Worm (Caenorhabditis elegans) whole organism, L4 larva: Measurements from ENCODE around the gene acdh-7.

Experiments
- F49E8.2 ChIP-seq: sonication (generic microtip); optimal IDR thresholded peaks from 2 replicates; lab custom pipeline; 2016; ENCODE audit warnings: missing compliant biosample characterization, mild to moderate bottlenecking, missing genetic modification characterization, borderline replicate concordance
- T26A8.4 ChIP-seq: fragments of 200-800 bp; sonication (Bioruptor generic); IDR thresholded peaks from 2 replicates; pipeline ENCODE4 v1.3.6; 2022; ENCODE audit warnings: missing genetic modification characterization, missing compliant biosample characterization
- Y5F2A.4 ChIP-seq: fragments of 200-800 bp; sonication (Bioruptor generic); optimal IDR thresholded peaks from 2 replicates; lab custom pipeline; 2018; ENCODE audit warnings: mild to moderate bottlenecking, missing genetic modification characterization, missing compliant biosample characterization
- aha-1 ChIP-seq: fragments of 150-350 bp; peaks from one replicate; lab custom pipeline; 2014; ENCODE audit warnings: missing biosample characterization, missing genetic modification characterization
- arid-1 ChIP-seq: fragments of 200-800 bp; sonication (Bioruptor generic); conservative IDR thresholded peaks from 2 replicates; pipeline ENCODE4 v1.3.6; 2022; ENCODE audit warnings: missing genetic modification reagents, missing genetic modification characterization, missing compliant biosample characterization
- attf-4 ChIP-seq: sonication (generic microtip); optimal IDR thresholded peaks from 3 replicates; lab custom pipeline; 2017; ENCODE audit warnings: missing biosample characterization, missing genetic modification characterization
- cey-2 ChIP-seq: sonication (generic microtip); optimal IDR thresholded peaks from 3 replicates; lab custom pipeline; 2017; ENCODE audit warnings: missing genetic modification characterization, mild to moderate bottlenecking, missing compliant biosample characterization, antibody characterized with exemption, borderline replicate concordance; ENCODE audit not compliant: insufficient read depth
- daf-16 ChIP-seq, 3 experiments: sonication (generic microtip); optimal IDR thresholded peaks; 2 replicates each; lab custom pipeline; 2016 to 2017; ENCODE audit warnings: missing genetic modification characterization in 3 of 3, missing genetic modification reagents in 3 of 3, mild to moderate bottlenecking in 2 of 3, missing compliant biosample characterization in 2 of 3, missing biosample characterization in 1 of 3, moderate library complexity in 1 of 3
- dmd-6 ChIP-seq: fragments of 200-800 bp; sonication (Bioruptor generic); IDR thresholded peaks from 2 replicates; pipeline ENCODE4 v1.3.6; 2022; ENCODE audit warnings: missing genetic modification reagents, missing genetic modification characterization, missing compliant biosample characterization
- dve-1 ChIP-seq: sonication (generic microtip); optimal IDR thresholded peaks from 2 replicates; lab custom pipeline; 2017; ENCODE audit warnings: antibody characterized with exemption, mild to moderate bottlenecking, missing genetic modification characterization, missing compliant biosample characterization; ENCODE audit not compliant: insufficient read depth
- hif-1 ChIP-seq, 2 experiments: sonication (generic microtip); optimal IDR thresholded peaks; 2 replicates each; lab custom pipeline; 2016 to 2017; ENCODE audit warnings: missing compliant biosample characterization in 2 of 2, missing genetic modification characterization in 2 of 2, missing genetic modification reagents in 2 of 2, missing genotype in 2 of 2, mild to moderate bottlenecking in 1 of 2
- hlh-11 ChIP-seq: fragments of 200-800 bp; sonication (Bioruptor generic); optimal IDR thresholded peaks from 2 replicates; lab custom pipeline; 2018; ENCODE audit warnings: mild to moderate bottlenecking, missing genetic modification characterization, missing compliant biosample characterization
- hlh-30 ChIP-seq: sonication (generic microtip); optimal IDR thresholded peaks from 2 replicates; lab custom pipeline; 2017; ENCODE audit warnings: antibody characterized with exemption, mild to moderate bottlenecking, missing genetic modification characterization, missing compliant biosample characterization; ENCODE audit not compliant: insufficient read depth
- lin-38 ChIP-seq: fragments of 200-800 bp; sonication (Bioruptor generic); IDR thresholded peaks from 2 replicates; pipeline ENCODE4 v1.3.6; 2022; ENCODE audit warnings: missing genetic modification reagents, missing genetic modification characterization, missing compliant biosample characterization
- mdl-1 ChIP-seq, 2 experiments: fragments of 150-350 bp in 1 of 2; sonication (generic microtip) in 1 of 2; optimal IDR thresholded peaks; 2 replicates each; lab custom pipeline; 2014 to 2017; ENCODE audit warnings: missing biosample characterization in 2 of 2, missing genetic modification characterization in 2 of 2
- mep-1 ChIP-seq: fragments of 150-350 bp; sonication (generic microtip); optimal IDR thresholded peaks from 3 replicates; lab custom pipeline; 2014; ENCODE audit warnings: missing biosample characterization, missing genetic modification characterization
- mxl-3 ChIP-seq: fragments of 200-800 bp; sonication (Bioruptor generic); optimal IDR thresholded peaks from 2 replicates; lab custom pipeline; 2018; ENCODE audit warnings: mild to moderate bottlenecking, missing genetic modification characterization, missing compliant biosample characterization
- nhr-102 ChIP-seq: sonication (generic microtip); optimal IDR thresholded peaks from 2 replicates; lab custom pipeline; 2016; ENCODE audit warnings: mild to moderate bottlenecking, missing genetic modification characterization, moderate library complexity, missing compliant biosample characterization
- nhr-28 ChIP-seq: fragments of 150-350 bp; optimal IDR thresholded peaks from 2 replicates; lab custom pipeline; 2014; ENCODE audit warnings: missing biosample characterization, missing genetic modification characterization
- nhr-48 ChIP-seq: sonication (generic microtip); optimal IDR thresholded peaks from 2 replicates; lab custom pipeline; 2016; ENCODE audit warnings: mild to moderate bottlenecking, missing genetic modification characterization, missing compliant biosample characterization
- nhr-77 ChIP-seq: fragments of 150-350 bp; optimal IDR thresholded peaks from 2 replicates; lab custom pipeline; 2014; ENCODE audit warnings: missing biosample characterization, missing genetic modification characterization
- pha-4 ChIP-seq, 2 experiments: fragments of 150-350 bp in 1 of 2; fragments of 200-800 bp in 1 of 2; sonication (Bioruptor generic) in 1 of 2; IDR thresholded peaks in 1 of 2; optimal IDR thresholded peaks in 1 of 2; 2 replicates each; pipeline versions ENCODE4 v1.3.6 to Lab custom; 2014 to 2022; ENCODE audit warnings: missing genetic modification characterization in 2 of 2, missing genetic modification reagents in 2 of 2, missing biosample characterization in 1 of 2, missing compliant biosample characterization in 1 of 2
- php-3 ChIP-seq: fragments of 200-800 bp; sonication (Bioruptor generic); IDR thresholded peaks from 2 replicates; pipeline ENCODE4 v1.3.6; 2022; ENCODE audit warnings: missing genetic modification reagents, missing genetic modification characterization, missing compliant biosample characterization
- pqm-1 ChIP-seq: sonication (generic microtip); optimal IDR thresholded peaks from 2 replicates; lab custom pipeline; 2017; ENCODE audit warnings: missing biosample characterization, missing genetic modification characterization
- saeg-2 ChIP-seq: fragments of 200-800 bp; sonication (Bioruptor generic); IDR thresholded peaks from 2 replicates; pipeline ENCODE4 v1.3.6; 2022; ENCODE audit warnings: missing genetic modification reagents, missing genetic modification characterization, missing compliant biosample characterization
- set-16 ChIP-seq: fragments of 200-800 bp; sonication (Bioruptor generic); IDR thresholded peaks from 2 replicates; pipeline ENCODE4 v1.3.6; 2022; ENCODE audit warnings: missing genetic modification reagents, missing genetic modification characterization, missing compliant biosample characterization
- tag-97 ChIP-seq: fragments of 200-800 bp; sonication (Bioruptor generic); IDR thresholded peaks from 2 replicates; pipeline ENCODE4 v1.3.6; 2022; ENCODE audit warnings: missing genetic modification characterization, missing compliant biosample characterization
- tra-1 ChIP-seq: fragments of 200-800 bp; sonication (Bioruptor generic); IDR thresholded peaks from 2 replicates; pipeline ENCODE4 v1.3.6; 2022; ENCODE audit warnings: missing genetic modification reagents, missing genetic modification characterization, missing compliant biosample characterization
- unc-130 ChIP-seq: sonication (generic microtip); optimal IDR thresholded peaks from 2 replicates; lab custom pipeline; 2016; ENCODE audit warnings: missing genetic modification reagents, missing genetic modification characterization, missing compliant biosample characterization
- unc-62 ChIP-seq, 3 experiments: fragments of 150-350 bp in 1 of 3; sonication (generic microtip); optimal IDR thresholded peaks in 2 of 3; peaks in 1 of 3; 1 replicate in 1 of 3; 2 replicates in 2 of 3; lab custom pipeline; 2014 to 2017; ENCODE audit warnings: missing biosample characterization in 3 of 3, missing genetic modification characterization in 3 of 3, missing genetic modification reagents in 3 of 3, missing genotype in 1 of 3
- zip-11 ChIP-seq: fragments of 200-800 bp; sonication (Bioruptor generic); IDR thresholded peaks from 2 replicates; pipeline ENCODE4 v1.3.6; 2022; ENCODE audit warnings: missing genetic modification characterization, missing compliant biosample characterization
- ztf-11 ChIP-seq: fragments of 150-350 bp; optimal IDR thresholded peaks from 2 replicates; lab custom pipeline; 2014; ENCODE audit warnings: missing biosample characterization, missing genetic modification characterization

acdh-7 gene

ce11 chrX:17205853-17206252 lies 11.1 kb downstream of the acdh-7 start:
- TF ChIP-seq dmd-6 (GFP tag; lab: Robert Waterston, UW) = peak; percentile 51
- peak; percentile 29 for TF ChIP-seq hlh-11 (tag; lab: Kevin White, UChicago)
- no peak for TF ChIP-seq zip-11
- peak; percentile 60 for TF ChIP-seq pqm-1 (tag; lab: Kevin White, UChicago)
- TF ChIP-seq lin-38 (GFP tag; lab: Robert Waterston, UW) = no peak
- TF ChIP-seq nhr-102 (tag; lab: Kevin White, UChicago) = no peak
- no peak for TF ChIP-seq tra-1 (GFP tag; lab: Robert Waterston, UW)
- peak; percentile 21 for TF ChIP-seq dve-1 (tag; lab: Kevin White, UChicago)
- TF ChIP-seq nhr-28 (tag; lab: Kevin White, UChicago) = peak; percentile 26
- no peak for TF ChIP-seq daf-16 (GFP tag; optimal IDR thresholded peaks at IDR 0.05; lab: Kevin White, UChicago)
- TF ChIP-seq daf-16 (tag; optimal IDR thresholded peaks at IDR 0.05; lab: Kevin White, UChicago) = peak; percentile 95

ce11 chrX:17203399-17203798 lies 13.5 kb downstream of the acdh-7 start:
- TF ChIP-seq unc-62 (GFP tag; optimal IDR thresholded peaks at IDR 0.05 in 1 of 2; lab: Kevin White, UChicago) (peak in 1 of 2 experiments; percentile 94), unc-62 (tag; optimal IDR thresholded peaks at IDR 0.05; lab: Kevin White, UChicago) (no peak), nhr-102 (tag; lab: Kevin White, UChicago) (no peak), mxl-3 (GFP tag; lab: Kevin White, UChicago) (no peak), hif-1 (tag; optimal IDR thresholded peaks at IDR 0.05; lab: Kevin White, UChicago) (no peak), pha-4 (GFP tag; IDR thresholded peaks at IDR 0.05; lab: Robert Waterston, UW) (no peak), pha-4 (tag; optimal IDR thresholded peaks at IDR 0.05; lab: Kevin White, UChicago) (no peak)

ce11 chrX:17197824-17198223 lies 19.1 kb downstream of the acdh-7 start:
- TF ChIP-seq pqm-1 (tag; lab: Kevin White, UChicago) (peak; percentile 21), T26A8.4 (GFP tag; lab: Robert Waterston, UW) (0 out of 2 replicates have a peak, but pooled peaks have one; percentile 11), nhr-48 (tag; lab: Kevin White, UChicago) (no peak), php-3 (GFP tag; lab: Robert Waterston, UW) (no peak), mep-1 (peak; percentile 18), dve-1 (tag; lab: Kevin White, UChicago) (peak; percentile 57), hlh-30 (peak; percentile 34), ztf-11 (tag; lab: Kevin White, UChicago) (no peak), unc-130 (GFP tag; lab: Kevin White, UChicago) (no peak), mxl-3 (GFP tag; lab: Kevin White, UChicago) (peak; percentile 73), daf-16 (GFP tag; optimal IDR thresholded peaks at IDR 0.05; lab: Kevin White, UChicago) (no peak), daf-16 (tag; optimal IDR thresholded peaks at IDR 0.05; lab: Kevin White, UChicago) (peak; percentile 68), hlh-11 (tag; lab: Kevin White, UChicago) (peak; percentile 89), aha-1 (peak; percentile 56), arid-1 (GFP tag; lab: Robert Waterston, UW) (0 out of 2 replicates have a peak, but pooled peaks have one; percentile 8), saeg-2 (GFP tag; lab: Robert Waterston, UW) (no peak), unc-62 (GFP tag; optimal IDR thresholded peaks at IDR 0.05 in 1 of 2; lab: Kevin White, UChicago) (no peak), unc-62 (tag; optimal IDR thresholded peaks at IDR 0.05; lab: Kevin White, UChicago) (no peak), dmd-6 (GFP tag; lab: Robert Waterston, UW) (peak; percentile 88), nhr-28 (tag; lab: Kevin White, UChicago) (peak; percentile 68), nhr-77 (tag; lab: Kevin White, UChicago) (peak; percentile 0), Y5F2A.4 (GFP tag; lab: Kevin White, UChicago) (no peak), set-16 (no peak), attf-4 (tag; lab: Kevin White, UChicago) (no peak), cey-2 (no peak), tag-97 (no peak), F49E8.2 (tag; lab: Kevin White, UChicago) (no peak), mdl-1 (tag; optimal IDR thresholded peaks at IDR 0.05; lab: Kevin White, UChicago) (peak in 1 of 2 experiments; percentile 37)
- TF ChIP-seq, all 104 proteins: peak for 14
